Fruit fly (Drosophila melanogaster) whole organism, prepupa: ENCODE measurements around the gene Nna1.
A peak's percentile ranks its signal among the peaks of the same experiment; 100 is the strongest.

ENCODE experiments used
- Blimp-1 ChIP-seq: fragments of 200-800 bp; sonication (Bioruptor generic); optimal IDR thresholded peaks from 3 replicates; lab custom pipeline; 2017; ENCODE audit warnings: missing biosample characterization, missing genetic modification characterization, mild to moderate bottlenecking, moderate library complexity, missing genetic modification reagents
- CG3032 ChIP-seq: fragments of 200-800 bp; optimal IDR thresholded peaks from 2 replicates; lab custom pipeline; 2019; ENCODE audit warnings: missing biosample characterization, mild to moderate bottlenecking, missing genetic modification characterization, moderate library complexity
- CG32006 ChIP-seq: fragments of 200-800 bp; sonication (Bioruptor generic); optimal IDR thresholded peaks from 3 replicates; lab custom pipeline; 2017; ENCODE audit warnings: missing biosample characterization, mild to moderate bottlenecking, missing genetic modification characterization
- Ets96B ChIP-seq: fragments of 200-800 bp; optimal IDR thresholded peaks from 2 replicates; lab custom pipeline; 2019; ENCODE audit warnings: missing biosample characterization, mild to moderate bottlenecking, missing genetic modification characterization, moderate library complexity
- Lpt ChIP-seq: fragments of 200-800 bp; sonication (Bioruptor generic); optimal IDR thresholded peaks from 3 replicates; lab custom pipeline; 2016; ENCODE audit warnings: missing biosample characterization, missing genetic modification characterization
- cyc ChIP-seq: fragments of 200-800 bp; sonication (Bioruptor generic); optimal IDR thresholded peaks from 3 replicates; lab custom pipeline; 2016; ENCODE audit warnings: missing biosample characterization, missing genetic modification characterization
- esn ChIP-seq: fragments of 200-800 bp; sonication (Bioruptor generic); optimal IDR thresholded peaks from 2 replicates; lab custom pipeline; 2016; ENCODE audit warnings: missing biosample characterization, mild to moderate bottlenecking, missing genetic modification characterization, moderate library complexity
- fkh ChIP-seq: fragments of 200-800 bp; sonication (Bioruptor generic); optimal IDR thresholded peaks from 3 replicates; lab custom pipeline; 2017; ENCODE audit warnings: missing biosample characterization, mild to moderate bottlenecking, missing genetic modification characterization, moderate library complexity
- salr ChIP-seq, 2 experiments: fragments of 200-800 bp; sonication (Bioruptor generic); optimal IDR thresholded peaks; 3 replicates each; lab custom pipeline; 2016 to 2018; ENCODE audit warnings: missing biosample characterization in 2 of 2, missing genetic modification characterization in 2 of 2, mild to moderate bottlenecking in 1 of 2

DNA sequence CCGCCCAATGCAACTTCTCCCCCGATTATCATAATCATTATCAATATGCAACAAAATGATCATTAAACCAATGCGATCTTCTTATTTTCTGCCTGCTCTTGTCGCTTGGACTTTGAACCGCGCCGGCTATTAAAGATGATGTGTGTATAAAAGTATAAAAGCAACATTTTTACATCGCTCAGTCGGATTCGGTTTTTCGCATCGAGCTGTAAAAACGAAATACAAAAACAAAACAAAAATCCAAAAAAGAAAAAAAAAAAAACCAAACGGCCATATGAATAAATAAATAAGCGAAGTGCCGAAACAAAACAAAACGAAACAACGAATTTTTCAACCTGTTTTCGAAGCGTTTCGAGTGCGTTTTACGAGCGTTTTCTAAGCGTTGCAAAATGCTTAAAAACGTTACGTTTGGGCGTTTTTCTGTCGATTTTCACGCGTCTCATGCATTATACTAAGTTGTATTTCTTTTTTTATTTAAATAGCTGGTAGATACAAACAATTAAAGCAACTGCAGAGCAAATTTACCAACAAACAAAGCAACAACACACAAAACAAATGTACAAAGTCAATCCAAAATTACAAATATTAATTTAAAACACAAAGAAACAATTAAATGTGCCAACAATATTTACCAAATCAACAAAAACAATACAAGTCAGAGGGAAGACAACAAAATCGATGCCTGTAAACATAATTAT, 47.2 kb upstream of the Nna1 start:
- TF ChIP-seq Lpt (GFP tag; lab: Kevin White, UChicago) (peak; percentile 0), esn (no peak), fkh (GFP tag; lab: Kevin White, UChicago) (peak; percentile 51), CG3032 (tag; lab: Kevin White, UChicago) (peak; percentile 15), salr (GFP tag; optimal IDR thresholded peaks at IDR 0.05; lab: Kevin White, UChicago) (peak in 1 of 2 experiments; percentile 0), CG32006 (GFP tag; lab: Kevin White, UChicago) (no peak), Blimp-1 (GFP tag; lab: Kevin White, UChicago) (no peak), cyc (GFP tag; lab: Kevin White, UChicago) (no peak), Ets96B (peak; percentile 32)
